Fruit fly (Drosophila melanogaster): ENCODE data around the gene jp.

Gene jp

dm6 chr2L:9568360-9569088 lies 2.0 kb upstream of the jp start, which contains the start of gene brwl (continued):
- peak; percentile 95 for TF ChIP-seq dan (GFP tag; IDR thresholded peaks at IDR 0.05)
- TF ChIP-seq Mes4 (GFP tag; optimal IDR thresholded peaks at IDR 0.05), result peak; percentile 98
- TF ChIP-seq CG13424 (tag; optimal IDR thresholded peaks at IDR 0.05), result peak; percentile 99
- TF ChIP-seq CG1647 (GFP tag; optimal IDR thresholded peaks at IDR 0.05), result peak; percentile 97
- TF ChIP-seq CG13894 (tag; optimal IDR thresholded peaks at IDR 0.05), result peak; percentile 97
- TF ChIP-seq CG1792 (GFP tag; optimal IDR thresholded peaks at IDR 0.05), result peak; percentile 95
- peak; percentile 99 for TF ChIP-seq stc (GFP tag; IDR thresholded peaks at IDR 0.05)
- peak; percentile 98 for TF ChIP-seq jing (GFP tag; optimal IDR thresholded peaks at IDR 0.05)
- peak; percentile 98 to 99 for TF ChIP-seq Pdp1 (GFP tag; optimal IDR thresholded peaks at IDR 0.05)
- TF ChIP-seq D (optimal IDR thresholded peaks at IDR 0.05), result peak; percentile 93
- TF ChIP-seq D (GFP tag; optimal IDR thresholded peaks at IDR 0.05), result peak; percentile 99
- peak; percentile 96 for TF ChIP-seq CG12236 (GFP tag; optimal IDR thresholded peaks at IDR 0.05)
- peak; percentile 98 for TF ChIP-seq slp2 (GFP tag; optimal IDR thresholded peaks at IDR 0.05)
- peak; percentile 98 for TF ChIP-seq CG18764 (GFP tag; optimal IDR thresholded peaks at IDR 0.05)
- peak; percentile 89 for TF ChIP-seq chinmo (GFP tag; IDR thresholded peaks at IDR 0.05; ENCODE audit: partially characterized antibody)
- peak; percentile 97 for TF ChIP-seq Mad (GFP tag; optimal IDR thresholded peaks at IDR 0.05)
- peak; percentile 98 for TF ChIP-seq CG9817 (tag; optimal IDR thresholded peaks at IDR 0.05)
- peak; percentile 98 for TF ChIP-seq CG7372 (GFP tag; IDR thresholded peaks at IDR 0.05)
- peak; percentile 100 for TF ChIP-seq sens (GFP tag)
- peak; percentile 98 for TF ChIP-seq croc (GFP tag; conservative IDR thresholded peaks at IDR 0.05)
- TF ChIP-seq Camta (GFP tag; optimal IDR thresholded peaks at IDR 0.05), result peak; percentile 99
- peak; percentile 94 for TF ChIP-seq CG8359 (GFP tag; optimal IDR thresholded peaks at IDR 0.05; ENCODE audit: borderline replicate concordance)
- peak in 1 of 3 experiments; percentile 99 for TF ChIP-seq lola (GFP tag; optimal IDR thresholded peaks at IDR 0.05)
- peak; percentile 95 for TF ChIP-seq CG5953 (GFP tag; IDR thresholded peaks at IDR 0.05)
- TF ChIP-seq ttk (GFP tag; IDR thresholded peaks at IDR 0.05), result peak; percentile 98
- TF ChIP-seq CG7987 (GFP tag; optimal IDR thresholded peaks at IDR 0.05), result peak; percentile 94
- peak; percentile 98 for TF ChIP-seq CG4820 (GFP tag; optimal IDR thresholded peaks at IDR 0.05)
- peak; percentile 93 for TF ChIP-seq luna (GFP tag; optimal IDR thresholded peaks at IDR 0.05)
- peak; percentile 98 for TF ChIP-seq CG7786 (GFP tag; optimal IDR thresholded peaks at IDR 0.05)
- TF ChIP-seq CG6813 (GFP tag; optimal IDR thresholded peaks at IDR 0.05), result peak; percentile 99
- peak; percentile 98 for TF ChIP-seq seq (GFP tag; IDR thresholded peaks at IDR 0.05)
- TF ChIP-seq wdn (GFP tag; IDR thresholded peaks at IDR 0.05), result peak; percentile 95
- TF ChIP-seq CG6654 (GFP tag; optimal IDR thresholded peaks at IDR 0.05), result peak; percentile 91
- TF ChIP-seq Ptx1 (GFP tag; IDR thresholded peaks at IDR 0.05), result peak; percentile 99
- peak; percentile 77 for TF ChIP-seq Dip2 (GFP tag; IDR thresholded peaks at IDR 0.05)
- TF ChIP-seq CG9932 (GFP tag; IDR thresholded peaks at IDR 0.05), result peak; percentile 96
- peak; percentile 94 to 99 for TF ChIP-seq eve (GFP tag; optimal IDR thresholded peaks at IDR 0.05)
- TF ChIP-seq Adf1 (GFP tag; IDR thresholded peaks at IDR 0.05), result peak; percentile 89
- TF ChIP-seq CG1603 (tag; optimal IDR thresholded peaks at IDR 0.05), result peak; percentile 98
- peak; percentile 99 for TF ChIP-seq phol (tag; optimal IDR thresholded peaks at IDR 0.05)
- TF ChIP-seq ewg (GFP tag; optimal IDR thresholded peaks at IDR 0.05), result peak; percentile 97
- peak; percentile 98 for TF ChIP-seq CG15696 (tag; optimal IDR thresholded peaks at IDR 0.05)
- TF ChIP-seq Doc3 (GFP tag; IDR thresholded peaks at IDR 0.05; ENCODE audit: partially characterized antibody), result no peak
- peak; percentile 93 for TF ChIP-seq CG10274 (GFP tag; optimal IDR thresholded peaks at IDR 0.05)
- TF ChIP-seq CG14965 (GFP tag; optimal IDR thresholded peaks at IDR 0.05; ENCODE audit: borderline replicate concordance), result peak; percentile 84
- TF ChIP-seq Kr (GFP tag; optimal IDR thresholded peaks at IDR 0.05), result peak; percentile 88
- TF ChIP-seq ftz-f1 (GFP tag; optimal IDR thresholded peaks at IDR 0.05), result peak; percentile 92
- peak; percentile 94 for TF ChIP-seq CG8281 (tag; optimal IDR thresholded peaks at IDR 0.05)
- peak; percentile 19 for TF ChIP-seq Dp (GFP tag; optimal IDR thresholded peaks at IDR 0.05)

Data from whole organism, embryonic.